Fruit fly (Drosophila melanogaster): ENCODE data around the gene CG5418.

The CG5418 gene

dm6 chr2L:12463037-12463436 is 10.0 kb upstream of the CG5418 start (continued):
- TF ChIP-seq tna (GFP tag; IDR thresholded peaks at IDR 0.05; ENCODE audit: partially characterized antibody) (no peak), CG11247 (GFP tag; IDR thresholded peaks at IDR 0.05) (no peak), Neu2 (GFP tag; optimal IDR thresholded peaks at IDR 0.05; ENCODE audit: borderline replicate concordance) (no peak), CG9437 (GFP tag; optimal IDR thresholded peaks at IDR 0.05) (no peak), Doc3 (GFP tag; IDR thresholded peaks at IDR 0.05; ENCODE audit: partially characterized antibody) (no peak), CG17568 (GFP tag; optimal IDR thresholded peaks at IDR 0.05) (peak; percentile 71), sim (GFP tag; IDR thresholded peaks at IDR 0.05) (no peak), CG8765 (GFP tag; IDR thresholded peaks at IDR 0.05) (no peak), Opbp (GFP tag; IDR thresholded peaks at IDR 0.05; ENCODE audit: partially characterized antibody) (no peak), CG1647 (GFP tag; optimal IDR thresholded peaks at IDR 0.05) (no peak), peb (GFP tag; IDR thresholded peaks at IDR 0.05) (no peak), Lpt (GFP tag; optimal IDR thresholded peaks at IDR 0.05) (no peak), CG12155 (GFP tag; optimal IDR thresholded peaks at IDR 0.05) (no peak), E2f2 (GFP tag; IDR thresholded peaks at IDR 0.05) (no peak), CG6254 (GFP tag; optimal IDR thresholded peaks at IDR 0.05) (no peak), CG42726 (GFP tag; IDR thresholded peaks at IDR 0.05; ENCODE audit: partially characterized antibody) (no peak), Gsc (GFP tag; IDR thresholded peaks at IDR 0.05) (no peak), pros (GFP tag; optimal IDR thresholded peaks at IDR 0.05) (no peak), pan (optimal IDR thresholded peaks at IDR 0.05) (no peak), pan (GFP tag; optimal IDR thresholded peaks at IDR 0.05 in 1 of 2, IDR thresholded peaks at IDR 0.05 in 1 of 2) (peak in 1 of 2 experiments; percentile 36), dmrt11E (tag; optimal IDR thresholded peaks at IDR 0.05) (no peak), tgo (GFP tag; IDR thresholded peaks at IDR 0.05) (no peak), CG4854 (GFP tag; optimal IDR thresholded peaks at IDR 0.05) (no peak), CG6765 (GFP tag; optimal IDR thresholded peaks at IDR 0.05) (no peak), lola (GFP tag; optimal IDR thresholded peaks at IDR 0.05) (no peak), CG15514 (GFP tag; optimal IDR thresholded peaks at IDR 0.05) (peak; percentile 44), Oaz (GFP tag; IDR thresholded peaks at IDR 0.05) (no peak), stc (GFP tag; IDR thresholded peaks at IDR 0.05) (no peak), Hr3 (GFP tag; optimal IDR thresholded peaks at IDR 0.05) (no peak), HLH4C (GFP tag; IDR thresholded peaks at IDR 0.05; ENCODE audit: partially characterized antibody) (no peak), en (GFP tag; optimal IDR thresholded peaks at IDR 0.05) (no peak), Max (GFP tag; optimal IDR thresholded peaks at IDR 0.05) (no peak), pb (GFP tag; optimal IDR thresholded peaks at IDR 0.05) (no peak), CG17359 (tag; optimal IDR thresholded peaks at IDR 0.05) (peak; percentile 57), Camta (GFP tag; optimal IDR thresholded peaks at IDR 0.05) (no peak), Ets97D (GFP tag; optimal IDR thresholded peaks at IDR 0.05) (no peak), caup (GFP tag; optimal IDR thresholded peaks at IDR 0.05; ENCODE audit: severe bottlenecking) (no peak), Mes4 (GFP tag; optimal IDR thresholded peaks at IDR 0.05) (no peak), az2 (GFP tag; optimal IDR thresholded peaks at IDR 0.05) (peak; percentile 18), p53 (GFP tag; optimal IDR thresholded peaks at IDR 0.05) (no peak), gcm (GFP tag; optimal IDR thresholded peaks at IDR 0.05) (no peak), Trl (optimal IDR thresholded peaks at IDR 0.05) (no peak), Trl (GFP tag; optimal IDR thresholded peaks at IDR 0.05) (no peak), Elba2 (GFP tag; optimal IDR thresholded peaks at IDR 0.05) (no peak), CG18262 (tag; optimal IDR thresholded peaks at IDR 0.05) (no peak), CG10565 (GFP tag; optimal IDR thresholded peaks at IDR 0.05) (no peak), CG31441 (GFP tag; IDR thresholded peaks at IDR 0.05) (no peak), gsb (GFP tag; IDR thresholded peaks at IDR 0.05) (no peak), CG16863 (GFP tag; optimal IDR thresholded peaks at IDR 0.05) (no peak), CG11695 (GFP tag; IDR thresholded peaks at IDR 0.05) (0 out of 3 replicates have a peak, but pooled peaks have one; percentile 30), pum (GFP tag; optimal IDR thresholded peaks at IDR 0.05) (no peak), jing (GFP tag; optimal IDR thresholded peaks at IDR 0.05) (no peak)
